Worm (Caenorhabditis elegans) whole organism, midembryonic: ENCODE results near the gene djr-1.1.
A peak's percentile ranks its signal among the peaks of the same experiment; 100 is the strongest.

Source experiments
- T22C8.4 ChIP-seq: fragments of 200-800 bp; sonication (Bioruptor generic); IDR thresholded peaks from 2 replicates; pipeline ENCODE4 v1.3.6; 2022; ENCODE audit warnings: missing genetic modification characterization, missing compliant biosample characterization
- cog-1 ChIP-seq: sonication (generic microtip); optimal IDR thresholded peaks from 2 replicates; lab custom pipeline; 2016; ENCODE audit warnings: missing genetic modification characterization, missing compliant biosample characterization
- flt-1 ChIP-seq: fragments of 200-800 bp; sonication (Bioruptor generic); IDR thresholded peaks from 2 replicates; pipeline ENCODE4 v1.3.6; 2022; ENCODE audit warnings: missing genetic modification characterization, missing compliant biosample characterization
- klf-2 ChIP-seq: fragments of 200-800 bp; sonication (Bioruptor generic); conservative IDR thresholded peaks from 2 replicates; pipeline ENCODE4 v1.3.6; 2022; ENCODE audit warnings: missing genetic modification reagents, missing genetic modification characterization, missing compliant biosample characterization
- med-1 ChIP-seq: sonication (generic microtip); optimal IDR thresholded peaks from 2 replicates; lab custom pipeline; 2017; ENCODE audit warnings: missing genetic modification characterization, mild to moderate bottlenecking, missing compliant biosample characterization, antibody characterized with exemption, missing genetic modification reagents; ENCODE audit not compliant: insufficient read depth
- ref-1 ChIP-seq: fragments of 200-800 bp; sonication (Bioruptor generic); conservative IDR thresholded peaks from 2 replicates; pipeline ENCODE4 v1.3.6; 2022; ENCODE audit warnings: missing genetic modification reagents, missing genetic modification characterization, missing compliant biosample characterization
- tab-1 ChIP-seq: fragments of 200-800 bp; sonication (Bioruptor generic); IDR thresholded peaks from 2 replicates; pipeline ENCODE4 v1.3.6; 2022; ENCODE audit warnings: missing genetic modification characterization, missing compliant biosample characterization
- ztf-23 ChIP-seq: fragments of 200-800 bp; sonication (Bioruptor generic); IDR thresholded peaks from 2 replicates; pipeline ENCODE4 v1.3.6; 2022; ENCODE audit warnings: missing genetic modification reagents, missing genetic modification characterization, missing compliant biosample characterization
- ztf-29 ChIP-seq: fragments of 200-800 bp; sonication (Bioruptor generic); IDR thresholded peaks from 2 replicates; pipeline ENCODE4 v1.3.6; 2022; ENCODE audit warnings: missing genetic modification reagents, missing genetic modification characterization, missing compliant biosample characterization

Gene djr-1.1

ce11 chrII:290282-290681 lies at the start of gene djr-1.1:
Gene djr-1.1, plus strand, starts transcription at chrII:290582.
- TF ChIP-seq ztf-23 (GFP tag; lab: Robert Waterston, UW) (no peak), ref-1 (GFP tag; lab: Robert Waterston, UW) (no peak), ztf-29 (no peak), cog-1 (tag; lab: Kevin White, UChicago) (no peak), med-1 (GFP tag; lab: Kevin White, UChicago) (no peak), flt-1 (GFP tag; lab: Robert Waterston, UW) (no peak)

ce11 chrII:247736-248135 lies 42.6 kb upstream of the djr-1.1 start:
- no peak for TF ChIP-seq T22C8.4 (GFP tag; lab: Robert Waterston, UW)
- no peak for TF ChIP-seq ref-1 (GFP tag; lab: Robert Waterston, UW)
- TF ChIP-seq klf-2 (GFP tag; lab: Robert Waterston, UW), result no peak
- TF ChIP-seq flt-1 (GFP tag; lab: Robert Waterston, UW), result no peak
- no peak for TF ChIP-seq med-1 (GFP tag; lab: Kevin White, UChicago)
- TF ChIP-seq cog-1 (tag; lab: Kevin White, UChicago), result no peak
- TF ChIP-seq ztf-23 (GFP tag; lab: Robert Waterston, UW), result no peak
- no peak for TF ChIP-seq ztf-29
- TF ChIP-seq tab-1 (GFP tag; lab: Robert Waterston, UW), result no peak

- TF ChIP-seq ztf-23 (GFP tag; lab: Robert Waterston, UW) (peak; percentile 87), T22C8.4 (GFP tag; lab: Robert Waterston, UW) (peak; percentile 93), ref-1 (GFP tag; lab: Robert Waterston, UW) (peak; percentile 55; the same call in 1 of the 2 replicates), cog-1 (tag; lab: Kevin White, UChicago) (peak; percentile 88), klf-2 (GFP tag; lab: Robert Waterston, UW) (peak; percentile 58), tab-1 (GFP tag; lab: Robert Waterston, UW) (peak; percentile 82), ztf-29 (peak; percentile 84), flt-1 (GFP tag; lab: Robert Waterston, UW) (peak; percentile 89), med-1 (GFP tag; lab: Kevin White, UChicago) (peak; percentile 83)
These were observed 35.3 kb upstream of the djr-1.1 start for ce11 chrII:255124-255523.

ce11 chrII:257519-257918 lies 32.9 kb upstream of the djr-1.1 start, which contains the start of gene cat-2:
Gene cat-2, plus strand, starts transcription at chrII:257819.
- no peak for TF ChIP-seq tab-1 (GFP tag; lab: Robert Waterston, UW)

ce11 chrII:263563-263962 lies 26.8 kb upstream of the djr-1.1 start, which contains the start of gene scc-2:
Gene scc-2, minus strand, starts transcription at chrII:263663.
- TF ChIP-seq klf-2 (GFP tag; lab: Robert Waterston, UW) (no peak), cog-1 (tag; lab: Kevin White, UChicago) (no peak)

ce11 chrII:264053-264452 lies 26.3 kb upstream of the djr-1.1 start, which contains the start of gene B0432.14:
Gene B0432.14, plus strand, starts transcription at chrII:264353.
- TF ChIP-seq T22C8.4 (GFP tag; lab: Robert Waterston, UW) (no peak), ztf-29 (no peak), cog-1 (tag; lab: Kevin White, UChicago) (no peak), flt-1 (GFP tag; lab: Robert Waterston, UW) (no peak), klf-2 (GFP tag; lab: Robert Waterston, UW) (no peak), ztf-23 (GFP tag; lab: Robert Waterston, UW) (no peak), ref-1 (GFP tag; lab: Robert Waterston, UW) (no peak), tab-1 (GFP tag; lab: Robert Waterston, UW) (no peak), med-1 (GFP tag; lab: Kevin White, UChicago) (no peak)

- TF ChIP-seq klf-2 (GFP tag; lab: Robert Waterston, UW) (no peak), tab-1 (GFP tag; lab: Robert Waterston, UW) (no peak), med-1 (GFP tag; lab: Kevin White, UChicago) (no peak), ztf-29 (no peak), cog-1 (tag; lab: Kevin White, UChicago) (no peak), ztf-23 (GFP tag; lab: Robert Waterston, UW) (no peak), T22C8.4 (GFP tag; lab: Robert Waterston, UW) (no peak), ref-1 (GFP tag; lab: Robert Waterston, UW) (no peak), flt-1 (GFP tag; lab: Robert Waterston, UW) (no peak)
These were observed 16.5 kb upstream of the djr-1.1 start, which contains the start of gene B0432.7 for ce11 chrII:273872-274271. Gene B0432.7, minus strand, starts transcription at chrII:273972.

ce11 chrII:278636-279035 lies 11.7 kb upstream of the djr-1.1 start, which contains the start of gene B0432.8:
Gene B0432.8, minus strand, starts transcription at chrII:278736.
- no peak for TF ChIP-seq ztf-23 (GFP tag; lab: Robert Waterston, UW)
- no peak for TF ChIP-seq klf-2 (GFP tag; lab: Robert Waterston, UW)
- no peak for TF ChIP-seq tab-1 (GFP tag; lab: Robert Waterston, UW)
- no peak for TF ChIP-seq flt-1 (GFP tag; lab: Robert Waterston, UW)
- TF ChIP-seq T22C8.4 (GFP tag; lab: Robert Waterston, UW), result no peak
- no peak for TF ChIP-seq ref-1 (GFP tag; lab: Robert Waterston, UW)
- no peak for TF ChIP-seq ztf-29
- no peak for TF ChIP-seq med-1 (GFP tag; lab: Kevin White, UChicago)
- no peak for TF ChIP-seq cog-1 (tag; lab: Kevin White, UChicago)

ce11 chrII:282483-282882 lies 7.9 kb upstream of the djr-1.1 start, which contains the start of gene trul-1:
Gene trul-1, minus strand, starts transcription at chrII:282583.
- no peak for TF ChIP-seq cog-1 (tag; lab: Kevin White, UChicago)
- no peak for TF ChIP-seq ztf-23 (GFP tag; lab: Robert Waterston, UW)

ce11 chrII:283594-283993 lies 6.8 kb upstream of the djr-1.1 start, which contains the start of gene B0432.9:
Gene B0432.9, minus strand, starts transcription at chrII:283694.
- TF ChIP-seq klf-2 (GFP tag; lab: Robert Waterston, UW), result no peak
- TF ChIP-seq ztf-23 (GFP tag; lab: Robert Waterston, UW), result no peak
- no peak for TF ChIP-seq med-1 (GFP tag; lab: Kevin White, UChicago)
